Worm (Caenorhabditis elegans) whole organism, young adult: Measurements from ENCODE around the gene tkr-1.

Experiments used
- B0336.3 ChIP-seq: fragments of 200-800 bp; sonication (Bioruptor generic); IDR thresholded peaks from 2 replicates; pipeline ENCODE4 v1.3.6; 2022; ENCODE audit warnings: missing genetic modification characterization, missing compliant biosample characterization
- D2030.7 ChIP-seq: fragments of 200-800 bp; sonication (Bioruptor generic); IDR thresholded peaks from 2 replicates; pipeline ENCODE4 v1.3.6; 2022; ENCODE audit warnings: missing genetic modification reagents, missing genetic modification characterization, missing compliant biosample characterization
- F39B2.1 ChIP-seq: fragments of 200-800 bp; sonication (Bioruptor generic); IDR thresholded peaks from 2 replicates; pipeline ENCODE4 v1.3.6; 2022; ENCODE audit warnings: missing genetic modification reagents, missing genetic modification characterization, missing compliant biosample characterization
- F49E8.2 ChIP-seq: sonication (generic microtip); optimal IDR thresholded peaks from 3 replicates; lab custom pipeline; 2017; ENCODE audit warnings: missing genetic modification characterization, mild to moderate bottlenecking, missing compliant biosample characterization, antibody characterized with exemption, moderate library complexity; ENCODE audit not compliant: insufficient read depth
- T07F8.4 ChIP-seq: sonication (generic microtip); optimal IDR thresholded peaks from 2 replicates; lab custom pipeline; 2016; ENCODE audit warnings: mild to moderate bottlenecking, missing genetic modification characterization, moderate library complexity, missing compliant biosample characterization
- Y53G8AR.9 ChIP-seq: fragments of 200-800 bp; sonication (Bioruptor generic); conservative IDR thresholded peaks from 2 replicates; pipeline ENCODE4 v1.3.6; 2022; ENCODE audit warnings: missing genetic modification reagents, missing genetic modification characterization, missing compliant biosample characterization
- ZK185.1 ChIP-seq: sonication (generic microtip); optimal IDR thresholded peaks from 2 replicates; lab custom pipeline; 2016; ENCODE audit warnings: mild to moderate bottlenecking, missing genetic modification characterization, missing compliant biosample characterization; ENCODE audit not compliant: poor library complexity, severe bottlenecking
- attf-6 ChIP-seq: fragments of 200-800 bp; sonication (Bioruptor generic); IDR thresholded peaks from 2 replicates; pipeline ENCODE4 v1.3.6; 2022; ENCODE audit warnings: missing genetic modification reagents, missing genetic modification characterization, missing compliant biosample characterization
- cebp-1 ChIP-seq, 2 experiments: fragments of 200-800 bp in 1 of 2; sonication (Bioruptor generic) in 1 of 2; sonication (generic microtip) in 1 of 2; IDR thresholded peaks in 1 of 2; optimal IDR thresholded peaks in 1 of 2; 2 replicates each; pipeline versions ENCODE4 v1.3.6 to Lab custom; 2017 to 2022; ENCODE audit warnings: missing compliant biosample characterization in 2 of 2, missing genetic modification characterization in 2 of 2, mild to moderate bottlenecking in 1 of 2, missing genetic modification reagents in 1 of 2, moderate library complexity in 1 of 2
- egl-44 ChIP-seq: fragments of 200-800 bp; sonication (Bioruptor generic); IDR thresholded peaks from 2 replicates; pipeline ENCODE4 v1.3.6; 2022; ENCODE audit warnings: missing genetic modification reagents, missing genetic modification characterization, missing compliant biosample characterization
- hsf-1 ChIP-seq: fragments of 200-800 bp; sonication (Bioruptor generic); IDR thresholded peaks from 2 replicates; pipeline ENCODE4 v1.3.6; 2022; ENCODE audit warnings: missing genetic modification reagents, missing genetic modification characterization, missing compliant biosample characterization
- lin-54 ChIP-seq: fragments of 200-800 bp; sonication (Bioruptor generic); optimal IDR thresholded peaks from 2 replicates; lab custom pipeline; 2018; ENCODE audit warnings: mild to moderate bottlenecking, missing genetic modification characterization, missing compliant biosample characterization
- lsy-27 ChIP-seq: sonication (generic microtip); optimal IDR thresholded peaks from 2 replicates; lab custom pipeline; 2017; ENCODE audit warnings: missing genetic modification characterization, mild to moderate bottlenecking, missing compliant biosample characterization, antibody characterized with exemption, missing genotype, borderline replicate concordance; ENCODE audit not compliant: insufficient read depth
- madf-6 ChIP-seq: fragments of 200-800 bp; sonication (Bioruptor generic); IDR thresholded peaks from 2 replicates; pipeline ENCODE4 v1.3.6; 2022; ENCODE audit warnings: missing genetic modification reagents, missing genetic modification characterization, missing compliant biosample characterization
- madf-8 ChIP-seq: fragments of 200-800 bp; sonication (Bioruptor generic); conservative IDR thresholded peaks from 2 replicates; pipeline ENCODE4 v1.3.6; 2022; ENCODE audit warnings: missing genetic modification reagents, missing genetic modification characterization, missing compliant biosample characterization
- mel-28 ChIP-seq: sonication (generic microtip); optimal IDR thresholded peaks from 2 replicates; lab custom pipeline; 2016; ENCODE audit warnings: borderline replicate concordance, mild to moderate bottlenecking, missing genetic modification characterization, missing compliant biosample characterization
- pbrm-1 ChIP-seq: fragments of 200-800 bp; sonication (Bioruptor generic); IDR thresholded peaks from 2 replicates; pipeline ENCODE4 v1.3.6; 2022; ENCODE audit warnings: missing genetic modification reagents, missing genetic modification characterization, missing compliant biosample characterization
- sea-2 ChIP-seq: fragments of 200-800 bp; sonication (Bioruptor generic); IDR thresholded peaks from 2 replicates; pipeline ENCODE4 v1.3.6; 2022; ENCODE audit warnings: missing genetic modification characterization, missing compliant biosample characterization
- snpc-4 ChIP-seq, 5 experiments: fragments of 150-350 bp in 1 of 5; sonication (generic microtip) in 4 of 5; optimal IDR thresholded peaks; 2 replicates each; lab custom pipeline; 2014 to 2018; ENCODE audit warnings: missing genetic modification characterization in 5 of 5, missing biosample characterization in 3 of 5, antibody characterized with exemption in 2 of 5, mild to moderate bottlenecking in 2 of 5, missing compliant biosample characterization in 2 of 5, missing genotype in 2 of 5, moderate library complexity in 2 of 5, missing genetic modification reagents in 1 of 5
- sptf-2 ChIP-seq: fragments of 200-800 bp; sonication (Bioruptor generic); optimal IDR thresholded peaks from 2 replicates; lab custom pipeline; 2018; ENCODE audit warnings: mild to moderate bottlenecking, missing genetic modification characterization, missing compliant biosample characterization
- tbx-9 ChIP-seq: sonication (generic microtip); optimal IDR thresholded peaks from 2 replicates; lab custom pipeline; 2016; ENCODE audit warnings: borderline replicate concordance, missing genetic modification characterization, inconsistent platforms, missing compliant biosample characterization
- zfh-2 ChIP-seq: fragments of 200-800 bp; sonication (Bioruptor generic); conservative IDR thresholded peaks from 2 replicates; pipeline ENCODE4 v1.3.6; 2022; ENCODE audit warnings: missing genetic modification reagents, missing genetic modification characterization, missing compliant biosample characterization
- ztf-6 ChIP-seq: fragments of 200-800 bp; sonication (Bioruptor generic); IDR thresholded peaks from 2 replicates; pipeline ENCODE4 v1.3.6; 2022; ENCODE audit warnings: missing genetic modification reagents, missing genetic modification characterization, missing compliant biosample characterization

The tkr-1 gene

ce11 chrIII:9434999-9435398, 51.4 kb downstream of the tkr-1 start (continued):
- TF ChIP-seq cebp-1 (GFP tag; IDR thresholded peaks at IDR 0.05; lab: Robert Waterston, UW), result no peak
- TF ChIP-seq cebp-1 (tag; optimal IDR thresholded peaks at IDR 0.05; lab: Kevin White, UChicago), result no peak
- TF ChIP-seq hsf-1 (GFP tag; lab: Robert Waterston, UW), result 0 out of 2 replicates have a peak, but pooled peaks have one; percentile 22
- TF ChIP-seq sptf-2 (GFP tag; lab: Kevin White, UChicago), result no peak
- no peak for TF ChIP-seq snpc-4 (GFP tag; optimal IDR thresholded peaks at IDR 0.05; lab: Kevin White, UChicago)
- TF ChIP-seq snpc-4 (tag; optimal IDR thresholded peaks at IDR 0.05; lab: Kevin White, UChicago), result peak in 1 of 4 experiments; percentile 13
- TF ChIP-seq madf-8 (GFP tag; lab: Robert Waterston, UW), result no peak
- peak; percentile 5 for TF ChIP-seq lin-54
- no peak for TF ChIP-seq T07F8.4
- TF ChIP-seq egl-44 (GFP tag; lab: Robert Waterston, UW), result no peak
- peak; percentile 63; the same call in 1 of the 2 replicates for TF ChIP-seq madf-6 (GFP tag; lab: Robert Waterston, UW)
- no peak for TF ChIP-seq F39B2.1 (GFP tag; lab: Robert Waterston, UW)
- no peak for TF ChIP-seq F49E8.2
- 0 out of 2 replicates have a peak, but pooled peaks have one; percentile 50 for TF ChIP-seq Y53G8AR.9 (GFP tag; lab: Robert Waterston, UW)
- TF ChIP-seq attf-6 (GFP tag; lab: Robert Waterston, UW), result no peak
- TF ChIP-seq ZK185.1, result no peak
- TF ChIP-seq B0336.3 (GFP tag; lab: Robert Waterston, UW), result no peak
- no peak for TF ChIP-seq mel-28
- no peak for TF ChIP-seq tbx-9
- TF ChIP-seq zfh-2 (GFP tag; lab: Robert Waterston, UW), result no peak
- TF ChIP-seq lsy-27 (tag; lab: Kevin White, UChicago), result no peak
- no peak for TF ChIP-seq ztf-6 (GFP tag; lab: Robert Waterston, UW)
- TF ChIP-seq D2030.7 (GFP tag; lab: Robert Waterston, UW), result 0 out of 2 replicates have a peak, but pooled peaks have one; percentile 16
- no peak for TF ChIP-seq pbrm-1 (GFP tag; lab: Robert Waterston, UW)
- no peak for TF ChIP-seq sea-2 (GFP tag; lab: Robert Waterston, UW)
- TF ChIP-seq, all 124 proteins: peak for 13
